Worm (Caenorhabditis elegans): Measurements from ENCODE around the gene ram-5.

Gene ram-5

DNA sequence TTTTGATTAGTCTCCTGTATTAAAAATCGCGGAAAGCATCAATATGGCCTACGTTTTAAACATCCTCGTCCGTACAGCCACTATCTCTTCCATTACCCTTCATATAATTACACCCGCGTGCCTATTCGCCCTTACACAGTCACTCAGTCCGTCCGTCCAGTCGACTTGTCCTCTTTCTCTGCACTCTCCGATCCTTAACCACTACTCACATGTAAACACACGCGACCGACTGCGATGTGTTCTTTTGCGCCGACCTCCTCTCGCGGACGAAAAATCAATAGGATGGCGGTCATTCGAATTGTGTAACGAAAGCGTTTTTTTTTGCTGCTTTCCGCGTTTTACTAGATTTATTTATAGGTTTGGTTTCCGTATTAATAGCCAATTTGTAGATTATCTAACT lies 52.7 kb downstream of the ram-5 start, which contains the start of gene eor-2 (continued):
- TF ChIP-seq ztf-1 (GFP tag; conservative IDR thresholded peaks at IDR 0.05) (no peak), snpc-4 (tag; optimal IDR thresholded peaks at IDR 0.05) (peak; percentile 77), ama-1 (optimal IDR thresholded peaks at IDR 0.05) (no peak), nhr-237 (tag; optimal IDR thresholded peaks at IDR 0.05) (no peak), nhr-12 (tag; optimal IDR thresholded peaks at IDR 0.05) (no peak), nhr-129 (tag; optimal IDR thresholded peaks at IDR 0.05) (peak; percentile 85), lin-13 (GFP tag; optimal IDR thresholded peaks at IDR 0.05) (peak; percentile 63), ztf-11 (tag; optimal IDR thresholded peaks at IDR 0.05) (no peak), blmp-1 (tag; optimal IDR thresholded peaks at IDR 0.05; ENCODE audit: insufficient read depth) (peak; percentile 40), crh-2 (tag; optimal IDR thresholded peaks at IDR 0.05) (peak; percentile 87), nhr-23 (tag; optimal IDR thresholded peaks at IDR 0.05) (no peak)

Measured in whole organism, L2 larva.